Worm (Caenorhabditis elegans): Measurements from ENCODE around the gene ptp-2.

DNA sequence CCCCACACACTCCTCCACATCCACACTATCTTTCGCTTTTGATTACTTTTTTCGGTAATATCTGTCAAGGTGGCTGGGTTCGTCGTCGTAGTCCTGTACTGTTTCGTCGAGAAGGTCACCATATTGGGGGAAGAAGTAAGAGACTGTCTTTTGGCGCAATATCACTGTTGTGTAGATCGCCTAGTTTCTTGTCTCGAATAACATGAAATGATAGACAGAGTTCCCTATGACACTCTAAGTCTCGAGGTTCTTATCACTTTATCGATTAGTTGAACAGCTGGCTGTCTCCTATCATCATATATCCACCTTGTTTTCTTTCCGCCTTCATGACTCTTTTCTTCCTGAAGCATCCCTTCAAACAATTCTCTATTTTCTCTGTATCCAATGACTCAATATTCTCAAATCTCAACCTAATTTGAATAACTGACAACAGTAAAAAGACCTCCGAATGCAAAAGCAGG, 15.5 kb downstream of the ptp-2 start:
- TF ChIP-seq attf-5 (GFP tag; optimal IDR thresholded peaks at IDR 0.05) (no peak), atf-7 (tag; optimal IDR thresholded peaks at IDR 0.05) (no peak), F23B12.7 (tag; optimal IDR thresholded peaks at IDR 0.05; ENCODE audit: insufficient read depth) (no peak), chd-7 (tag; optimal IDR thresholded peaks at IDR 0.05) (no peak), unc-62 (GFP tag; optimal IDR thresholded peaks at IDR 0.05) (no peak), pha-4 (tag; optimal IDR thresholded peaks at IDR 0.05) (no peak), ceh-27 (GFP tag; optimal IDR thresholded peaks at IDR 0.05) (no peak), Y79H2A.3 (GFP tag; conservative IDR thresholded peaks at IDR 0.05) (no peak), K11D2.4 (GFP tag; IDR thresholded peaks at IDR 0.05) (no peak), F10E7.11 (tag; optimal IDR thresholded peaks at IDR 0.05) (no peak)

Data from whole organism, young adult.